Worm (Caenorhabditis elegans): Measurements from ENCODE around the gene C33H5.13.

The C33H5.13 gene

ce11 chrIV:7789521-7789949 is 2.5 kb downstream of the C33H5.13 start, which contains the start of gene imp-3 (continued):
- TF ChIP-seq F26F4.8 (GFP tag; conservative IDR thresholded peaks at IDR 0.05) (no peak), mxl-2 (GFP tag; conservative IDR thresholded peaks at IDR 0.05) (peak; percentile 46; the same call in 1 of the 2 replicates), ctbp-1 (GFP tag; IDR thresholded peaks at IDR 0.05) (peak; percentile 22; the same call in 1 of the 2 replicates), lir-3 (tag; optimal IDR thresholded peaks at IDR 0.05) (no peak), tag-97 (GFP tag; IDR thresholded peaks at IDR 0.05) (no peak), ceh-28 (tag; optimal IDR thresholded peaks at IDR 0.05) (no peak), gei-8 (GFP tag; optimal IDR thresholded peaks at IDR 0.05) (peak; percentile 36), hmg-1.1 (GFP tag; IDR thresholded peaks at IDR 0.05) (peak; percentile 63; the same call in 1 of the 2 replicates), T20F7.1 (GFP tag; optimal IDR thresholded peaks at IDR 0.05) (peak; percentile 69), dmd-6 (GFP tag; IDR thresholded peaks at IDR 0.05) (peak; percentile 52), dve-1 (tag; optimal IDR thresholded peaks at IDR 0.05; ENCODE audit: insufficient read depth) (peak; percentile 62), nhr-111 (GFP tag; optimal IDR thresholded peaks at IDR 0.05) (peak; percentile 40), pha-4 (GFP tag; IDR thresholded peaks at IDR 0.05) (peak; percentile 71; the same call in 1 of the 2 replicates), pha-4 (tag; optimal IDR thresholded peaks at IDR 0.05) (peak; percentile 49), tra-1 (GFP tag; IDR thresholded peaks at IDR 0.05) (peak; percentile 74), lin-13 (GFP tag; optimal IDR thresholded peaks at IDR 0.05) (peak; percentile 2), lin-15B (tag; optimal IDR thresholded peaks at IDR 0.05) (no peak), fkh-10 (GFP tag; optimal IDR thresholded peaks at IDR 0.05) (no peak), mxl-3 (GFP tag; optimal IDR thresholded peaks at IDR 0.05) (peak; percentile 84), fos-1 (tag; optimal IDR thresholded peaks at IDR 0.05) (no peak), Y105C5A.15 (GFP tag; IDR thresholded peaks at IDR 0.05) (peak; percentile 66; the same call in 1 of the 2 replicates), arid-1 (GFP tag; conservative IDR thresholded peaks at IDR 0.05) (peak; percentile 65; the same call in 1 of the 2 replicates), F44E2.7 (GFP tag; IDR thresholded peaks at IDR 0.05) (no peak), spr-3 (GFP tag; optimal IDR thresholded peaks at IDR 0.05) (peak; percentile 11), Y48G9A.11 (GFP tag; IDR thresholded peaks at IDR 0.05) (peak; percentile 64), lin-38 (GFP tag; IDR thresholded peaks at IDR 0.05) (peak; percentile 77), lin-29 (GFP tag; IDR thresholded peaks at IDR 0.05) (0 out of 2 replicates have a peak, but pooled peaks have one; percentile 23), hif-1 (tag; optimal IDR thresholded peaks at IDR 0.05) (peak in 1 of 2 experiments; percentile 53), rbr-2 (tag; optimal IDR thresholded peaks at IDR 0.05) (peak; percentile 64), ceh-32 (tag; optimal IDR thresholded peaks at IDR 0.05; ENCODE audit: poor library complexity) (no peak), nhr-76 (tag; optimal IDR thresholded peaks at IDR 0.05) (no peak), ama-1 (optimal IDR thresholded peaks at IDR 0.05) (peak; percentile 97), lin-1 (GFP tag; IDR thresholded peaks at IDR 0.05) (0 out of 2 replicates have a peak, but pooled peaks have one; percentile 47), lsy-2 (tag; optimal IDR thresholded peaks at IDR 0.05) (peak; percentile 30 to 83), sdz-12 (GFP tag; optimal IDR thresholded peaks at IDR 0.05) (no peak), spr-1 (tag; optimal IDR thresholded peaks at IDR 0.05) (peak; percentile 18), madf-9 (GFP tag; conservative IDR thresholded peaks at IDR 0.05) (no peak), madf-5 (GFP tag; IDR thresholded peaks at IDR 0.05) (peak in 1 of 2 experiments; percentile 76; a peak in 2 of 4 replicates), zfp-3 (GFP tag; conservative IDR thresholded peaks at IDR 0.05) (peak; percentile 53), mes-2 (tag; optimal IDR thresholded peaks at IDR 0.05; ENCODE audit: poor library complexity, severe bottlenecking) (peak; percentile 52)
